Fruit fly (Drosophila melanogaster): ENCODE results near the gene Est-6.

Gene Est-6

DNA sequence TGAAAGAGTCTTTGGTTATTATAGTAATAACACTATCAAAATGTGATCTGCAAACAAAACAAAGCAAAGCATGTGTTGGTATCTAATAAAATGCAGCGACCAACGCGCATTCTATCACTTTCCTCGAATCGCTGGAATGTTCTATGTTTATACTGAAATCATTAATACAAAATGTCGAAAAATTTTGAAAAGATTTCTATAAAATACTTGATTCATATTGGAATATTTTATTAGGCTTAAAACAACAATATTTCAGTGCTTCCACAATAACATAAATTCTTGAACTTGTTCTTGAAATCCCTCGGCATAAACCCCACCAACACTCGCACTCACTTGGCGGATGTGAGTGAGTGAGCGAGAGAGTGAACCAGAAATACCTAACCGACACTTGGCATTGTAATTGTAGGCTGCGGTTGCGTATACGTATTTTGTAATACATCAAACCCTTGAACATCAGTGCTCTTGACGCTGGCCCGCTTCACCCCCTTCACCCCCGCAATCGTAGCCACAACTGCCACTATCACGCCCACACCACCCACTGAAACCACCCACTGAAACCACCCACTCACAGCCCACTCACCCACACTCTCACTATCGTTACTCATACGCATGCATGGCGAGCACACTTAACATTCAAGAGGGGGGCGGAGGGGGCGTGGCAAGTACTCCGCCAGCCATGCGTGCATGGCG is 34.5 kb downstream of the Est-6 start:
- TF ChIP-seq spab (GFP tag; optimal IDR thresholded peaks at IDR 0.05) (no peak), Ets96B (tag; optimal IDR thresholded peaks at IDR 0.05) (no peak), eg (GFP tag; IDR thresholded peaks at IDR 0.05) (peak; percentile 66), Eip93F (GFP tag; optimal IDR thresholded peaks at IDR 0.05) (no peak), CG6854 (GFP tag; optimal IDR thresholded peaks at IDR 0.05) (no peak), Blimp-1 (GFP tag; optimal IDR thresholded peaks at IDR 0.05) (no peak), salr (GFP tag; optimal IDR thresholded peaks at IDR 0.05) (no peak), CG6163 (GFP tag; IDR thresholded peaks at IDR 0.05) (peak; percentile 36; the same call in 1 of the 3 replicates), topi (GFP tag; optimal IDR thresholded peaks at IDR 0.05) (no peak), dac (GFP tag; optimal IDR thresholded peaks at IDR 0.05) (no peak), CG6808 (GFP tag; optimal IDR thresholded peaks at IDR 0.05) (no peak), CG8119 (GFP tag; IDR thresholded peaks at IDR 0.05) (no peak; the same call in 2 of the 3 replicates), Gug (GFP tag; IDR thresholded peaks at IDR 0.05) (no peak), CG15336 (GFP tag; IDR thresholded peaks at IDR 0.05) (peak; percentile 72), CG32006 (GFP tag; optimal IDR thresholded peaks at IDR 0.05) (peak; percentile 17), Eip75B (GFP tag; optimal IDR thresholded peaks at IDR 0.05) (no peak), CG11762 (GFP tag; optimal IDR thresholded peaks at IDR 0.05; ENCODE audit: insufficient read depth) (no peak), Smox (GFP tag; optimal IDR thresholded peaks at IDR 0.05) (no peak), ss (GFP tag; optimal IDR thresholded peaks at IDR 0.05) (no peak), acj6 (GFP tag; optimal IDR thresholded peaks at IDR 0.05) (peak; percentile 11), Hr4 (GFP tag; optimal IDR thresholded peaks at IDR 0.05) (peak; percentile 33), CG11294 (GFP tag; IDR thresholded peaks at IDR 0.05) (no peak), fkh (GFP tag; optimal IDR thresholded peaks at IDR 0.05) (no peak), cyc (GFP tag; optimal IDR thresholded peaks at IDR 0.05) (no peak), Eip78C (GFP tag) (no peak), CG8319 (GFP tag; optimal IDR thresholded peaks at IDR 0.05) (no peak), Met (GFP tag; optimal IDR thresholded peaks at IDR 0.05) (no peak)

DNA sequence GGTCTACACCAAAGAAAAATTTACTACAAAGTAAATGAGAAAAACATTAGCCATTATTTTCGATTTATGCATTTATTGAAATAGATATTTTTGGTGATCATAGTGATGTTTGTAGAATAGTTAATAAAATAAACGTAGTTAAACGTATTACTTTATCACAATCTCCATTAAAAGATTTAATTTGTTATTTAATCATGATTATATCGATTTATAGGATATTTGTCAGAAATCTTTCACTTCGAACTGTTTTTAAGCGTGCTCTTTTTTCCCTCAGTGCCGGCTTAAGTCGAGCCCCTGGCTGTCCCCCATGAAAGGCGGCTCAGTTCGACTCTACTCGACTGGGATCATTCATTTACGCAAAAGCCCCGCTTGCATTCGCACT is 35.0 kb downstream of the Est-6 start:
- no peak for TF ChIP-seq CG11902 (GFP tag; optimal IDR thresholded peaks at IDR 0.05)
- no peak for TF ChIP-seq CG34406 (GFP tag; optimal IDR thresholded peaks at IDR 0.05)
- TF ChIP-seq CG8319 (GFP tag; optimal IDR thresholded peaks at IDR 0.05), result no peak
- TF ChIP-seq svp (GFP tag), result no peak
- TF ChIP-seq CG6792 (GFP tag; optimal IDR thresholded peaks at IDR 0.05), result no peak
- TF ChIP-seq CG6276 (GFP tag; optimal IDR thresholded peaks at IDR 0.05), result peak; percentile 3
- peak; percentile 10 for TF ChIP-seq CG4318 (GFP tag; optimal IDR thresholded peaks at IDR 0.05)
- peak; percentile 21; the same call in 1 of the 2 replicates for TF ChIP-seq CG15336 (GFP tag; IDR thresholded peaks at IDR 0.05)
- no peak for TF ChIP-seq CG6808 (GFP tag; optimal IDR thresholded peaks at IDR 0.05)
- no peak for TF ChIP-seq acj6 (GFP tag; optimal IDR thresholded peaks at IDR 0.05)
- TF ChIP-seq dsx (GFP tag; optimal IDR thresholded peaks at IDR 0.05; ENCODE audit: poor library complexity, severe bottlenecking), result no peak
- TF ChIP-seq Sox102F (GFP tag; optimal IDR thresholded peaks at IDR 0.05), result no peak
- TF ChIP-seq CG6163 (GFP tag; IDR thresholded peaks at IDR 0.05), result no peak
- TF ChIP-seq esn (GFP tag; optimal IDR thresholded peaks at IDR 0.05), result no peak
- TF ChIP-seq CG8119 (GFP tag; IDR thresholded peaks at IDR 0.05), result peak; percentile 53; the same call in 2 of the 3 replicates
- TF ChIP-seq Eip93F (GFP tag; optimal IDR thresholded peaks at IDR 0.05), result no peak
- TF ChIP-seq fkh (GFP tag; optimal IDR thresholded peaks at IDR 0.05), result no peak
- TF ChIP-seq Met (GFP tag; optimal IDR thresholded peaks at IDR 0.05), result no peak
- no peak for TF ChIP-seq CG16779 (tag; optimal IDR thresholded peaks at IDR 0.05)
- peak; percentile 53 for TF ChIP-seq Eip78C (GFP tag)
- no peak for TF ChIP-seq salr (GFP tag; optimal IDR thresholded peaks at IDR 0.05)
- TF ChIP-seq fd59A (GFP tag; optimal IDR thresholded peaks at IDR 0.05), result no peak
- TF ChIP-seq Lpt (GFP tag; optimal IDR thresholded peaks at IDR 0.05), result no peak
- TF ChIP-seq fd85E (GFP tag; optimal IDR thresholded peaks at IDR 0.05), result no peak
- TF ChIP-seq CG9139 (GFP tag; optimal IDR thresholded peaks at IDR 0.05), result no peak
- TF ChIP-seq eg (GFP tag; IDR thresholded peaks at IDR 0.05), result 0 out of 3 replicates have a peak, but pooled peaks have one; percentile 9
- TF ChIP-seq Ets96B (tag; optimal IDR thresholded peaks at IDR 0.05), result no peak
- no peak for TF ChIP-seq Gug (GFP tag; IDR thresholded peaks at IDR 0.05)
- TF ChIP-seq CG3919 (GFP tag; optimal IDR thresholded peaks at IDR 0.05), result no peak
- TF ChIP-seq CG32006 (GFP tag; optimal IDR thresholded peaks at IDR 0.05), result peak; percentile 52
- TF ChIP-seq OdsH (GFP tag; optimal IDR thresholded peaks at IDR 0.05), result no peak
- TF ChIP-seq net (GFP tag; optimal IDR thresholded peaks at IDR 0.05), result no peak
- TF ChIP-seq Hr4 (GFP tag; optimal IDR thresholded peaks at IDR 0.05), result peak; percentile 16
